Fruit fly (Drosophila melanogaster): ENCODE data around the gene AstC-R1.

DNA sequence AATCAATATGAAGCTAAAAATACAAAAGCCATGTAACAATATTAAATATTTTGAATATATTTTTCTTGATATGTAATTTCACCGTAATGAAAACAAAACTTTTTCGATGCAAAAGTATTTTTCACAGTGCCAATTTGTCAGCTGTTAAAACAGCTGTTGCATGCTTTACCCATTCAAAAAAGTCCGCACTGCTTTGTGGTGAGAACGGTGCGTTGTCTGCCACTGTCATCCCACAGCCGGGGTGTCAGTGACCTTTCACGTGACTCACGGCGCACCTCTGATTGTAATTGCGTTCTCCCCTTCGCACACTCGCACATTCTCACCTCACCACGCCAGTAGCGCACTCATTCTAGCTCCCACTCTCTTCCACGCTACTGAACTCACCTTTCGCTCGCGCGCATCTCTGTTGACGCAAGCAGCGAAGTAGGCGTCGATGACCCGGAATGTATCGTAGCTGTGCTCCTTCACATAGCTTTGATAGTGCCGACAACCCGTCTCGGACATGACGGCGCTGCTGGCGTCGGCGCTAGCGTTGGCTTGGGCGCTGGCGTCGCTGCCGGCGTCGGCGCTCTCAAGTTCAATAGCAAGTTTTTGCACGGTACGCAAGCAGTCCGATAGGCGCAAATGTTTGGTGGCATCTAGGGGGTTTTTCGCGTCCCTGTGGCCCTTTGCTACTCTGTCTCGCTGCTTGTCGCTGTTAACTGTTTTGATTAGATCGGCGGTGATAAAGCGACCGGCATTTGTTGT lies 61.1 kb downstream of the AstC-R1 start:
- TF ChIP-seq usp (GFP tag; optimal IDR thresholded peaks at IDR 0.05) (no peak), brk (GFP tag; optimal IDR thresholded peaks at IDR 0.05) (peak; percentile 10), dl (GFP tag; optimal IDR thresholded peaks at IDR 0.05; ENCODE audit: insufficient read depth in 1 of 2, partially characterized antibody in 2 of 2) (peak in 1 of 2 experiments; percentile 3), Mio (GFP tag; optimal IDR thresholded peaks at IDR 0.05) (no peak), psq (GFP tag; optimal IDR thresholded peaks at IDR 0.05) (peak; percentile 6), rgr (GFP tag; optimal IDR thresholded peaks at IDR 0.05) (peak; percentile 7), Abd-B (GFP tag; optimal IDR thresholded peaks at IDR 0.05) (no peak), CrebA (GFP tag; optimal IDR thresholded peaks at IDR 0.05; ENCODE audit: borderline replicate concordance) (no peak), Jra (GFP tag; optimal IDR thresholded peaks at IDR 0.05) (peak; percentile 87), foxo (GFP tag; optimal IDR thresholded peaks at IDR 0.05) (peak in 1 of 2 experiments; percentile 55), GATAd (GFP tag; optimal IDR thresholded peaks at IDR 0.05) (no peak)

All from whole organism, wandering third instar larva.